Worm (Caenorhabditis elegans) whole organism, early embryonic: ENCODE results near the gene hot-2.

Experiments
- F13C5.2 ChIP-seq: sonication (generic microtip); optimal IDR thresholded peaks from 2 replicates; lab custom pipeline; 2017; ENCODE audit warnings: mild to moderate bottlenecking, missing genetic modification characterization, inconsistent platforms, missing compliant biosample characterization
- aly-1 ChIP-seq: sonication (generic microtip); optimal IDR thresholded peaks from 2 replicates; lab custom pipeline; 2016; ENCODE audit warnings: missing genetic modification characterization, missing compliant biosample characterization
- ama-1 ChIP-seq: fragments of 150-350 bp; optimal IDR thresholded peaks from 2 replicates; lab custom pipeline; 2014
- ceh-36 ChIP-seq: sonication (generic microtip); optimal IDR thresholded peaks from 2 replicates; lab custom pipeline; 2016; ENCODE audit warnings: missing genetic modification characterization, inconsistent platforms, missing compliant biosample characterization
- ets-7 ChIP-seq: sonication (generic microtip); optimal IDR thresholded peaks from 2 replicates; lab custom pipeline; 2016; ENCODE audit warnings: missing genotype, missing genetic modification characterization, missing compliant biosample characterization
- hmbx-1 ChIP-seq: sonication (generic microtip); optimal IDR thresholded peaks from 2 replicates; lab custom pipeline; 2016; ENCODE audit warnings: mild to moderate bottlenecking, missing genetic modification characterization, missing compliant biosample characterization
- hmg-4 ChIP-seq: fragments of 200-800 bp; sonication (Bioruptor generic); optimal IDR thresholded peaks from 2 replicates; lab custom pipeline; 2018; ENCODE audit warnings: mild to moderate bottlenecking, missing genetic modification characterization, missing compliant biosample characterization
- hnd-1 ChIP-seq: sonication (generic microtip); optimal IDR thresholded peaks from 2 replicates; lab custom pipeline; 2016; ENCODE audit warnings: missing genetic modification characterization, missing compliant biosample characterization
- sea-1 ChIP-seq: fragments of 200-800 bp; sonication (Bioruptor generic); conservative IDR thresholded peaks from 2 replicates; pipeline ENCODE4 v1.3.6; 2022; ENCODE audit warnings: missing genetic modification characterization, missing compliant biosample characterization
- tra-4 ChIP-seq: sonication (generic microtip); optimal IDR thresholded peaks from 2 replicates; lab custom pipeline; 2017; ENCODE audit warnings: missing genetic modification characterization, missing compliant biosample characterization

DNA sequence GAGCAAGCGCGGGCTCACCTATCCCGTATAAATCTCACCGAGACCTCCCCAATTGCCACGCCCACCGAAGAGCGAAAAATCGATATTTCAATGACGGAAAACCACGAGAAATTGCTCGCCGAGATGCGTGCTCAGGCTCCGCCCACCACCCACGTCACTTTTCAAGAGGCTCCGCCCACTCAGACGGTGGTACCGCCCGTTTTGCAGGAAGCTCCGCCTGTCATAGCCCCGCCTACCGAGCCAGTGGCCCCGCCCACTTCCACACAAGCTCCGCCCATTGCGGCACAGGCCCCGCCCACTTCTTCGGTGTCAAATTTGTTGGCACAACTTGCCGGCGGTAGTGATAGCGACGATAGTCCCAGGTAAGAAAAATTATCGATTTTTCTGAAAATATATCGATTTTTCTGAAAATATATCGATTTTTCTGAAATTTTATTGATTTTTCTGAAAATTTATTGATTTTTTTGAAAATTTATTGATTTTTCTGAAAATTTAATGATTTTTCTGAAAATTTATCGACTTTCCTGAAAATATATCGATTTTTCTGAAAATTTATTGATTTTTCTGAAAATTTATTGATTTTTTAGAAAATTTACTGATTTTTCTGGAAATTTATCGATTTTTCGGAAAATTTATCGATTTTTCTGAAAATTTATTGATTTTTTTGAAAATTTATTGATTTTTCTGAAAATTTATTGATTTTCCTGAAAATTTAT lies 44.9 kb upstream of the hot-2 start:
- TF ChIP-seq hmbx-1 (tag; lab: Kevin White, UChicago) (no peak), tra-4 (tag; lab: Kevin White, UChicago) (no peak), F13C5.2 (tag; lab: Kevin White, UChicago) (no peak), sea-1 (no peak), ama-1 (lab: Kevin White, UChicago) (no peak), ceh-36 (tag; lab: Kevin White, UChicago) (no peak), aly-1 (no peak), hmg-4 (GFP tag; lab: Kevin White, UChicago) (no peak), hnd-1 (no peak), ets-7 (tag; lab: Kevin White, UChicago) (no peak)
